Fruit fly (Drosophila melanogaster) whole organism, embryonic: ENCODE data around the gene Cdc5.

ENCODE experiments used
- BEAF-32 ChIP-seq: fragments of 200-800 bp; sonication (Bioruptor generic); optimal IDR thresholded peaks from 3 replicates; lab custom pipeline; 2017; ENCODE audit warnings: missing biosample characterization, missing genetic modification characterization, mild to moderate bottlenecking, moderate library complexity, missing genetic modification reagents
- CG10147 ChIP-seq: fragments of 200-800 bp; sonication (Bioruptor generic); optimal IDR thresholded peaks from 2 replicates; lab custom pipeline; 2019; ENCODE audit warnings: missing biosample characterization, mild to moderate bottlenecking, missing genetic modification characterization, moderate library complexity
- CG1024 ChIP-seq: fragments of 200-800 bp; sonication (Bioruptor generic); IDR thresholded peaks from 2 replicates; pipeline ENCODE4 v1.3.6; 2022; ENCODE audit warnings: missing biosample characterization, missing genetic modification characterization
- CG13123 ChIP-seq: fragments of 200-800 bp; sonication (Bioruptor generic); optimal IDR thresholded peaks from 2 replicates; lab custom pipeline; 2016; ENCODE audit warnings: missing biosample characterization, missing genetic modification characterization
- CG13287 ChIP-seq: fragments of 200-800 bp; sonication (Bioruptor generic); IDR thresholded peaks from 2 replicates; pipeline ENCODE4 v1.3.6; 2022; ENCODE audit warnings: missing biosample characterization, missing genetic modification characterization; ENCODE audit not compliant: partially characterized antibody
- CG14441 ChIP-seq: fragments of 200-800 bp; sonication (Bioruptor generic); IDR thresholded peaks from 2 replicates; pipeline ENCODE4 v1.3.6; 2022; ENCODE audit warnings: missing biosample characterization, missing genetic modification characterization
- CG15269 ChIP-seq: fragments of 200-800 bp; sonication (Bioruptor generic); optimal IDR thresholded peaks from 2 replicates; lab custom pipeline; 2018; ENCODE audit warnings: missing biosample characterization, mild to moderate bottlenecking, missing genetic modification characterization, moderate library complexity
- CG32532 ChIP-seq: fragments of 200-800 bp; sonication (Bioruptor generic); IDR thresholded peaks from 2 replicates; pipeline ENCODE4 v1.3.6; 2022; ENCODE audit warnings: missing biosample characterization, missing genetic modification characterization
- CG32767 ChIP-seq: fragments of 200-800 bp; sonication (Bioruptor generic); IDR thresholded peaks from 2 replicates; pipeline ENCODE4 v1.3.6; 2022; ENCODE audit warnings: missing biosample characterization, missing genetic modification characterization
- CG34376 ChIP-seq: fragments of 200-800 bp; sonication (Bioruptor generic); optimal IDR thresholded peaks from 2 replicates; lab custom pipeline; 2018; ENCODE audit warnings: missing biosample characterization, mild to moderate bottlenecking, missing genetic modification characterization
- CG4328 ChIP-seq: fragments of 200-800 bp; sonication (Bioruptor generic); optimal IDR thresholded peaks from 3 replicates; lab custom pipeline; 2017; ENCODE audit warnings: missing biosample characterization, missing genetic modification reagents, missing genetic modification characterization
- CG5953 ChIP-seq: fragments of 200-800 bp; sonication (Bioruptor generic); IDR thresholded peaks from 2 replicates; pipeline ENCODE4 v1.3.6; 2022; ENCODE audit warnings: missing biosample characterization, missing genetic modification characterization
- CG6765 ChIP-seq: fragments of 200-800 bp; sonication (Bioruptor generic); optimal IDR thresholded peaks from 3 replicates; lab custom pipeline; 2017; ENCODE audit warnings: missing biosample characterization, mild to moderate bottlenecking, missing genetic modification characterization
- CG7839 ChIP-seq: fragments of 200-800 bp; sonication (Bioruptor generic); optimal IDR thresholded peaks from 3 replicates; lab custom pipeline; 2018; ENCODE audit warnings: missing biosample characterization, mild to moderate bottlenecking, missing genetic modification characterization, moderate library complexity
- CG8281 ChIP-seq: fragments of 200-800 bp; sonication (Bioruptor generic); optimal IDR thresholded peaks from 2 replicates; lab custom pipeline; 2018; ENCODE audit warnings: missing biosample characterization, mild to moderate bottlenecking, missing genetic modification characterization, moderate library complexity
- CG9437 ChIP-seq: fragments of 200-800 bp; sonication (Bioruptor generic); optimal IDR thresholded peaks from 2 replicates; lab custom pipeline; 2018; ENCODE audit warnings: missing biosample characterization, mild to moderate bottlenecking, missing genetic modification characterization
- Camta ChIP-seq: fragments of 200-800 bp; sonication (Bioruptor generic); optimal IDR thresholded peaks from 2 replicates; lab custom pipeline; 2016; ENCODE audit warnings: missing biosample characterization, missing genetic modification characterization
- D19B ChIP-seq: fragments of 200-800 bp; sonication (Bioruptor generic); optimal IDR thresholded peaks from 2 replicates; lab custom pipeline; 2017; ENCODE audit warnings: missing biosample characterization, mild to moderate bottlenecking, missing genetic modification characterization
- Deaf1 ChIP-seq: fragments of 200-800 bp; optimal IDR thresholded peaks from 3 replicates; lab custom pipeline; 2019; ENCODE audit warnings: missing biosample characterization, mild to moderate bottlenecking, missing genetic modification characterization, moderate library complexity
- H2.0 ChIP-seq: fragments of 200-800 bp; sonication (Bioruptor generic); IDR thresholded peaks from 2 replicates; pipeline ENCODE4 v1.3.6; 2022; ENCODE audit warnings: missing biosample characterization, missing genetic modification characterization
- Hand ChIP-seq: fragments of 200-800 bp; sonication (Bioruptor generic); optimal IDR thresholded peaks from 2 replicates; lab custom pipeline; 2017; ENCODE audit warnings: mild to moderate bottlenecking, missing biosample characterization, missing genetic modification reagents, missing genetic modification characterization
- Hmr ChIP-seq: fragments of 200-800 bp; sonication (Bioruptor generic); optimal IDR thresholded peaks from 3 replicates; lab custom pipeline; 2017; ENCODE audit warnings: mild to moderate bottlenecking, missing biosample characterization, missing genetic modification reagents, missing genetic modification characterization
- Lhr ChIP-seq: fragments of 200-800 bp; sonication (Bioruptor generic); optimal IDR thresholded peaks from 3 replicates; lab custom pipeline; 2017; ENCODE audit warnings: mild to moderate bottlenecking, missing biosample characterization, missing genetic modification reagents, missing genetic modification characterization
- MBD-R2 ChIP-seq: fragments of 200-800 bp; sonication (Bioruptor generic); IDR thresholded peaks from 2 replicates; pipeline ENCODE4 v1.3.6; 2022; ENCODE audit warnings: missing biosample characterization, missing genetic modification characterization
- Nf-YC ChIP-seq: fragments of 200-800 bp; optimal IDR thresholded peaks from 3 replicates; lab custom pipeline; 2019; ENCODE audit warnings: missing biosample characterization, mild to moderate bottlenecking, missing genetic modification characterization, moderate library complexity
- al ChIP-seq: fragments of 200-800 bp; sonication (Bioruptor generic); IDR thresholded peaks from 2 replicates; pipeline ENCODE4 v1.3.6; 2022; ENCODE audit warnings: missing biosample characterization, missing genetic modification characterization
- cato ChIP-seq: fragments of 200-800 bp; sonication (Bioruptor generic); optimal IDR thresholded peaks from 2 replicates; lab custom pipeline; 2016; ENCODE audit warnings: missing biosample characterization, missing genetic modification characterization, borderline replicate concordance
- chinmo ChIP-seq: fragments of 200-800 bp; sonication (Bioruptor generic); IDR thresholded peaks from 4 replicates; pipeline ENCODE4 v1.3.6; 2022; ENCODE audit warnings: missing biosample characterization, missing genetic modification characterization; ENCODE audit not compliant: partially characterized antibody
- chm ChIP-seq: fragments of 200-800 bp; sonication (Bioruptor generic); IDR thresholded peaks from 2 replicates; pipeline ENCODE4 v1.3.6; 2022; ENCODE audit warnings: missing biosample characterization, missing genetic modification characterization
- chn ChIP-seq: fragments of 200-800 bp; sonication (Bioruptor generic); optimal IDR thresholded peaks from 2 replicates; lab custom pipeline; 2016; ENCODE audit warnings: missing biosample characterization, missing genetic modification characterization
- exex ChIP-seq: fragments of 200-800 bp; sonication (Bioruptor generic); optimal IDR thresholded peaks from 4 replicates; lab custom pipeline; 2018; ENCODE audit warnings: missing biosample characterization, mild to moderate bottlenecking, missing genetic modification characterization, moderate library complexity
- gcm ChIP-seq: fragments of 200-800 bp; sonication (Bioruptor generic); optimal IDR thresholded peaks from 2 replicates; lab custom pipeline; 2019; ENCODE audit warnings: missing biosample characterization, mild to moderate bottlenecking, missing genetic modification characterization, moderate library complexity
- gfzf ChIP-seq: fragments of 200-800 bp; sonication (Bioruptor generic); optimal IDR thresholded peaks from 2 replicates; lab custom pipeline; 2016; ENCODE audit warnings: missing biosample characterization, mild to moderate bottlenecking, missing genetic modification characterization, moderate library complexity
- grn ChIP-seq: fragments of 200-800 bp; sonication (Bioruptor generic); optimal IDR thresholded peaks from 3 replicates; lab custom pipeline; 2017; ENCODE audit warnings: missing biosample characterization, missing genetic modification characterization
- klu ChIP-seq: fragments of 200-800 bp; sonication (Bioruptor generic); IDR thresholded peaks from 2 replicates; pipeline ENCODE4 v1.3.6; 2022; ENCODE audit warnings: missing biosample characterization, missing genetic modification characterization
- lab ChIP-seq: fragments of 200-800 bp; sonication (Bioruptor generic); optimal IDR thresholded peaks from 3 replicates; lab custom pipeline; 2017; ENCODE audit warnings: missing biosample characterization, missing genetic modification characterization, mild to moderate bottlenecking, moderate library complexity, missing genetic modification reagents
- lbe ChIP-seq: fragments of 200-800 bp; sonication (Bioruptor generic); optimal IDR thresholded peaks from 2 replicates; lab custom pipeline; 2016; ENCODE audit warnings: missing biosample characterization, mild to moderate bottlenecking, missing genetic modification characterization
- mirr ChIP-seq: fragments of 200-800 bp; sonication (Bioruptor generic); optimal IDR thresholded peaks from 3 replicates; lab custom pipeline; 2018; ENCODE audit warnings: missing biosample characterization, mild to moderate bottlenecking, missing genetic modification characterization
- peb ChIP-seq: fragments of 200-800 bp; sonication (Bioruptor generic); IDR thresholded peaks from 2 replicates; pipeline ENCODE4 v1.3.6; 2022; ENCODE audit warnings: missing biosample characterization, missing genetic modification characterization
- pho ChIP-seq: fragments of 200-800 bp; sonication (Bioruptor generic); optimal IDR thresholded peaks from 2 replicates; lab custom pipeline; 2016; ENCODE audit warnings: missing biosample characterization, missing genetic modification characterization
- pita ChIP-seq: fragments of 200-800 bp; sonication (Bioruptor generic); optimal IDR thresholded peaks from 2 replicates; lab custom pipeline; 2017; ENCODE audit warnings: missing biosample characterization, mild to moderate bottlenecking, missing genetic modification characterization
- ranshi ChIP-seq: fragments of 200-800 bp; sonication (Bioruptor generic); IDR thresholded peaks from 2 replicates; pipeline ENCODE4 v1.3.6; 2022; ENCODE audit warnings: missing biosample characterization, missing genetic modification characterization
- rib ChIP-seq: fragments of 200-800 bp; sonication (Bioruptor generic); IDR thresholded peaks from 2 replicates; pipeline ENCODE4 v1.3.6; 2022; ENCODE audit warnings: missing biosample characterization, missing genetic modification characterization
- row ChIP-seq: fragments of 200-800 bp; sonication (Bioruptor generic); IDR thresholded peaks from 3 replicates; pipeline ENCODE4 v1.3.6; 2022; ENCODE audit warnings: missing biosample characterization, missing genetic modification characterization
- sqz ChIP-seq: fragments of 200-800 bp; sonication (Bioruptor generic); optimal IDR thresholded peaks from 3 replicates; lab custom pipeline; 2018; ENCODE audit warnings: missing biosample characterization, mild to moderate bottlenecking, missing genetic modification characterization
- unc-4 ChIP-seq: fragments of 200-800 bp; sonication (Bioruptor generic); IDR thresholded peaks from 2 replicates; pipeline ENCODE4 v1.3.6; 2022; ENCODE audit warnings: missing biosample characterization, missing genetic modification characterization; ENCODE audit not compliant: partially characterized antibody
- zfh2 ChIP-seq: fragments of 200-800 bp; sonication (Bioruptor generic); optimal IDR thresholded peaks from 2 replicates; lab custom pipeline; 2016; ENCODE audit warnings: missing biosample characterization, missing genetic modification characterization

Cdc5 gene

dm6 chr3L:331842-332802, 29.1 kb downstream of the Cdc5 start, which contains the start of gene mthl9 (continued):
- TF ChIP-seq CG14441 (GFP tag; lab: Robert Waterston, UW) (peak; percentile 41; the same call in 1 of the 2 replicates), BEAF-32 (GFP tag; lab: Kevin White, UChicago) (no peak), H2.0 (no peak), chn (GFP tag; lab: Kevin White, UChicago) (no peak), Hand (peak; percentile 38), rib (peak; percentile 33; the same call in 1 of the 2 replicates), CG8281 (no peak), Camta (GFP tag; lab: Kevin White, UChicago) (no peak), CG5953 (GFP tag; lab: Robert Waterston, UW) (no peak), cato (GFP tag; lab: Kevin White, UChicago) (no peak), Deaf1 (peak; percentile 53), lbe (peak; percentile 29), exex (peak; percentile 58), peb (GFP tag; lab: Robert Waterston, UW) (no peak), gfzf (peak; percentile 32), CG32532 (GFP tag; lab: Robert Waterston, UW) (peak; percentile 34; the same call in 1 of the 2 replicates), MBD-R2 (GFP tag; lab: Robert Waterston, UW) (peak; percentile 7; the same call in 1 of the 2 replicates), CG15269 (tag; lab: Kevin White, UChicago) (peak; percentile 82), CG1024 (GFP tag; lab: Robert Waterston, UW) (no peak), Lhr (GFP tag; lab: Kevin White, UChicago) (no peak), pita (GFP tag; lab: Kevin White, UChicago) (peak; percentile 64), CG32767 (GFP tag; lab: Robert Waterston, UW) (no peak), gcm (GFP tag; lab: Kevin White, UChicago) (no peak), chm (peak; percentile 36; the same call in 1 of the 2 replicates), Hmr (GFP tag; lab: Kevin White, UChicago) (peak; percentile 49), CG4328 (GFP tag; lab: Kevin White, UChicago) (peak; percentile 26), klu (no peak), chinmo (peak; percentile 99), row (0 out of 3 replicates have a peak, but pooled peaks have one; percentile 37), CG10147 (GFP tag; lab: Kevin White, UChicago) (peak; percentile 27), CG13287 (GFP tag; lab: Robert Waterston, UW) (peak; percentile 45; the same call in 1 of the 2 replicates), CG34376 (peak; percentile 95), ranshi (no peak; the same call in 1 of the 2 replicates), pho (GFP tag; lab: Kevin White, UChicago) (peak; percentile 2), zfh2 (GFP tag; lab: Kevin White, UChicago) (peak; percentile 3), Nf-YC (peak; percentile 2), D19B (GFP tag; lab: Kevin White, UChicago) (no peak), mirr (GFP tag; lab: Kevin White, UChicago) (peak; percentile 82), sqz (GFP tag; lab: Kevin White, UChicago) (peak; percentile 53), CG13123 (GFP tag; lab: Kevin White, UChicago) (no peak), CG7839 (tag; lab: Kevin White, UChicago) (no peak), al (no peak), CG6765 (peak; percentile 45), CG9437 (no peak), lab (GFP tag; lab: Kevin White, UChicago) (no peak), unc-4 (GFP tag; lab: Robert Waterston, UW) (0 out of 2 replicates have a peak, but pooled peaks have one; percentile 51), grn (GFP tag; lab: Kevin White, UChicago) (peak; percentile 14)
